Worm (Caenorhabditis elegans) whole organism, L1 larva: Measurements from ENCODE around the gene K06B4.4.

Experiments
- C34B4.2 ChIP-seq: sonication (generic microtip); optimal IDR thresholded peaks from 2 replicates; lab custom pipeline; 2017; ENCODE audit warnings: mild to moderate bottlenecking, missing genetic modification characterization, missing compliant biosample characterization
- F16B12.6 ChIP-seq: fragments of 150-350 bp; optimal IDR thresholded peaks from 2 replicates; lab custom pipeline; 2014; ENCODE audit warnings: missing biosample characterization, missing genetic modification characterization
- aha-1 ChIP-seq: fragments of 150-350 bp; optimal IDR thresholded peaks from 2 replicates; lab custom pipeline; 2014; ENCODE audit warnings: missing biosample characterization, missing genetic modification characterization
- blmp-1 ChIP-seq: fragments of 150-350 bp; optimal IDR thresholded peaks from 2 replicates; lab custom pipeline; 2014; ENCODE audit warnings: missing biosample characterization, missing genetic modification characterization
- ceh-63 ChIP-seq: fragments of 200-800 bp; sonication (Bioruptor generic); optimal IDR thresholded peaks from 2 replicates; lab custom pipeline; 2018; ENCODE audit warnings: mild to moderate bottlenecking, missing genetic modification characterization, missing compliant biosample characterization
- ceh-88 ChIP-seq: fragments of 200-800 bp; sonication (Bioruptor generic); IDR thresholded peaks from 2 replicates; pipeline ENCODE4 v1.3.6; 2022; ENCODE audit warnings: missing genetic modification characterization, missing compliant biosample characterization
- dsc-1 ChIP-seq: sonication (generic microtip); optimal IDR thresholded peaks from 2 replicates; lab custom pipeline; 2016; ENCODE audit warnings: mild to moderate bottlenecking, missing genetic modification characterization, missing compliant biosample characterization
- efl-1 ChIP-seq, 4 experiments: fragments of 150-350 bp; optimal IDR thresholded peaks in 3 of 4; peaks in 1 of 4; 1 replicate in 1 of 4; 2 replicates in 3 of 4; lab custom pipeline; 2014; ENCODE audit warnings: missing biosample characterization in 2 of 4, missing genetic modification characterization in 2 of 4, missing genetic modification reagents in 2 of 4
- elt-3 ChIP-seq, 6 experiments: fragments of 150-350 bp in 1 of 6; sonication (generic microtip); optimal IDR thresholded peaks; 2 replicates each; lab custom pipeline; 2017 to 2018; ENCODE audit warnings: missing biosample characterization in 6 of 6, missing genetic modification characterization in 6 of 6, inconsistent platforms in 1 of 6
- ets-5 ChIP-seq: fragments of 200-800 bp; sonication (Bioruptor generic); IDR thresholded peaks from 2 replicates; pipeline ENCODE4 v1.3.6; 2022; ENCODE audit warnings: missing genetic modification characterization, missing compliant biosample characterization
- fkh-10 ChIP-seq: sonication (generic microtip); optimal IDR thresholded peaks from 2 replicates; lab custom pipeline; 2017; ENCODE audit warnings: missing biosample characterization, missing genetic modification reagents, missing genetic modification characterization
- hpl-2 ChIP-seq: fragments of 150-350 bp; optimal IDR thresholded peaks from 2 replicates; lab custom pipeline; 2014; ENCODE audit warnings: missing biosample characterization, missing genetic modification reagents, missing genetic modification characterization
- irx-1 ChIP-seq: sonication (generic microtip); optimal IDR thresholded peaks from 2 replicates; lab custom pipeline; 2016; ENCODE audit warnings: missing genetic modification characterization, missing compliant biosample characterization
- lin-13 ChIP-seq: fragments of 150-350 bp; optimal IDR thresholded peaks from 2 replicates; lab custom pipeline; 2014; ENCODE audit warnings: missing biosample characterization, missing genetic modification reagents, missing genetic modification characterization
- lin-35 ChIP-seq, 2 experiments: fragments of 150-350 bp; optimal IDR thresholded peaks; 2 replicates each; lab custom pipeline; 2014; ENCODE audit warnings: missing biosample characterization in 2 of 2, missing genetic modification characterization in 2 of 2, missing genetic modification reagents in 2 of 2
- lir-3 ChIP-seq: sonication (generic microtip); optimal IDR thresholded peaks from 2 replicates; lab custom pipeline; 2016; ENCODE audit warnings: mild to moderate bottlenecking, missing genetic modification characterization, moderate library complexity, missing compliant biosample characterization; ENCODE audit not compliant: poor library complexity
- mef-2 ChIP-seq: fragments of 150-350 bp; optimal IDR thresholded peaks from 2 replicates; lab custom pipeline; 2014; ENCODE audit warnings: missing biosample characterization, missing genetic modification characterization
- mep-1 ChIP-seq: fragments of 150-350 bp; optimal IDR thresholded peaks from 2 replicates; lab custom pipeline; 2014; ENCODE audit warnings: missing biosample characterization, missing genetic modification characterization
- nhr-11 ChIP-seq: fragments of 150-350 bp; optimal IDR thresholded peaks from 2 replicates; lab custom pipeline; 2014; ENCODE audit warnings: missing biosample characterization, missing genetic modification characterization
- nhr-12 ChIP-seq: sonication (generic microtip); optimal IDR thresholded peaks from 2 replicates; lab custom pipeline; 2017; ENCODE audit warnings: missing biosample characterization, missing genetic modification characterization
- nhr-20 ChIP-seq: sonication (generic microtip); optimal IDR thresholded peaks from 2 replicates; lab custom pipeline; 2016; ENCODE audit warnings: mild to moderate bottlenecking, missing genetic modification characterization, missing compliant biosample characterization
- nhr-47 ChIP-seq: sonication (generic microtip); optimal IDR thresholded peaks from 2 replicates; lab custom pipeline; 2016; ENCODE audit warnings: mild to moderate bottlenecking, missing genetic modification characterization, moderate library complexity, missing compliant biosample characterization
- nhr-71 ChIP-seq: sonication (generic microtip); optimal IDR thresholded peaks from 2 replicates; lab custom pipeline; 2016; ENCODE audit warnings: mild to moderate bottlenecking, missing genetic modification characterization, moderate library complexity, missing compliant biosample characterization
- nhr-76 ChIP-seq: sonication (generic microtip); optimal IDR thresholded peaks from 2 replicates; lab custom pipeline; 2017; ENCODE audit warnings: missing biosample characterization, missing genetic modification characterization
- nhr-84 ChIP-seq: sonication (generic microtip); optimal IDR thresholded peaks from 2 replicates; lab custom pipeline; 2017; ENCODE audit warnings: missing biosample characterization, missing genetic modification characterization
- nhr-90 ChIP-seq: sonication (generic microtip); optimal IDR thresholded peaks from 2 replicates; lab custom pipeline; 2016; ENCODE audit warnings: mild to moderate bottlenecking, missing genetic modification characterization, missing compliant biosample characterization; ENCODE audit not compliant: poor library complexity
- pag-3 ChIP-seq: sonication (generic microtip); optimal IDR thresholded peaks from 2 replicates; lab custom pipeline; 2017; ENCODE audit warnings: missing genetic modification characterization, mild to moderate bottlenecking, missing compliant biosample characterization, antibody characterized with exemption, borderline replicate concordance; ENCODE audit not compliant: insufficient read depth
- pqm-1 ChIP-seq: sonication (generic microtip); optimal IDR thresholded peaks from 3 replicates; lab custom pipeline; 2017; ENCODE audit warnings: missing biosample characterization, missing genetic modification characterization
- sptf-1 ChIP-seq: fragments of 150-350 bp; optimal IDR thresholded peaks from 2 replicates; lab custom pipeline; 2014; ENCODE audit warnings: missing biosample characterization, missing genetic modification characterization
- swsn-7 ChIP-seq: sonication (generic microtip); optimal IDR thresholded peaks from 2 replicates; lab custom pipeline; 2016; ENCODE audit warnings: missing genetic modification characterization, missing compliant biosample characterization
- unc-130 ChIP-seq: fragments of 150-350 bp; optimal IDR thresholded peaks from 2 replicates; lab custom pipeline; 2017; ENCODE audit warnings: missing biosample characterization, missing genetic modification characterization, inconsistent platforms
- unc-62 ChIP-seq: fragments of 150-350 bp; optimal IDR thresholded peaks from 2 replicates; lab custom pipeline; 2014; ENCODE audit warnings: missing biosample characterization, missing genetic modification reagents, missing genetic modification characterization
- unc-86 ChIP-seq: sonication (generic microtip); optimal IDR thresholded peaks from 2 replicates; lab custom pipeline; 2016; ENCODE audit warnings: missing genetic modification characterization, missing compliant biosample characterization
- unc-98 ChIP-seq: fragments of 200-800 bp; sonication (Bioruptor generic); IDR thresholded peaks from 2 replicates; pipeline ENCODE4 v1.3.6; 2022; ENCODE audit warnings: missing genetic modification characterization, missing compliant biosample characterization
- xbp-1 ChIP-seq: sonication (generic microtip); optimal IDR thresholded peaks from 2 replicates; lab custom pipeline; 2016; ENCODE audit warnings: missing genetic modification characterization, missing compliant biosample characterization
- zag-1 ChIP-seq: fragments of 150-350 bp; optimal IDR thresholded peaks from 2 replicates; lab custom pipeline; 2014; ENCODE audit warnings: missing biosample characterization, missing genetic modification characterization
- ztf-4 ChIP-seq: fragments of 150-350 bp; optimal IDR thresholded peaks from 2 replicates; lab custom pipeline; 2014; ENCODE audit warnings: missing biosample characterization, missing genetic modification characterization

K06B4.4 gene

ce11 chrV:15668870-15669269 is at the start of gene K06B4.4:
TSS of gene K06B4.4 (plus strand) at chrV:15669170.
- TF ChIP-seq nhr-71 (tag; lab: Kevin White, UChicago) (no peak), sptf-1 (tag; lab: Kevin White, UChicago) (no peak)

DNA sequence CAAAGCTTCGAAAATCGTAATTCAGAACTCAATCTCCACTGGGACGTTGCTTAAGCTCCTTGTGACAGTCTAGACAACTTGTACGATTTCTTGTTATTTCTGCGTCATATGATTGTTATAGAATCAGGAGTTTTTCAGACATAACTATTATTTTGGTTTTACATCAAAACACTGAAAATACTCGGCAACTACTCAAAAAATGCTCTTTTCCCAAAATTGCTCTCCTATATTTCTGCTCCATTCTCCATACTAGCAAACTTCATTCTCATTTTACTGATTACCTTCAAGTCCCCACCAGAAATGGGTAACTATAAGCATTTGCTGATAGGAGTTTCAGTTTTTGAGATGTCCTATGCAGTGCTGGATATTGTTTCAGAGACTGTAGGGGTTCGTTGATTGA is 47.5 kb upstream of the K06B4.4 start, which contains the start of gene C55A1.1:
C55A1.1 (plus strand) TSS at position 301 of the 400 bp plus-strand sequence.
- TF ChIP-seq mef-2 (tag; lab: Kevin White, UChicago) (no peak), zag-1 (no peak), nhr-47 (tag; lab: Kevin White, UChicago) (no peak), ztf-4 (tag; lab: Kevin White, UChicago) (no peak), unc-86 (tag; lab: Kevin White, UChicago) (no peak), blmp-1 (tag; lab: Kevin White, UChicago) (no peak), elt-3 (tag; optimal IDR thresholded peaks at IDR 0.05; lab: Kevin White, UChicago) (no peak), lir-3 (tag; lab: Kevin White, UChicago) (no peak), lin-35 (GFP tag; optimal IDR thresholded peaks at IDR 0.05; lab: Kevin White, UChicago) (no peak), pag-3 (tag; lab: Kevin White, UChicago) (no peak), C34B4.2 (tag; lab: Kevin White, UChicago) (no peak), nhr-12 (no peak), swsn-7 (tag; lab: Kevin White, UChicago) (no peak), nhr-84 (tag; lab: Kevin White, UChicago) (no peak), nhr-90 (no peak), efl-1 (optimal IDR thresholded peaks at IDR 0.05; lab: Kevin White, UChicago) (no peak), efl-1 (GFP tag; optimal IDR thresholded peaks at IDR 0.05 in 1 of 2; lab: Kevin White, UChicago) (no peak), xbp-1 (tag; lab: Kevin White, UChicago) (no peak), lin-13 (GFP tag; lab: Kevin White, UChicago) (no peak), pqm-1 (tag; lab: Kevin White, UChicago) (no peak), fkh-10 (GFP tag; lab: Kevin White, UChicago) (no peak)
- TF ChIP-seq, all 84 proteins: peak for 0

DNA sequence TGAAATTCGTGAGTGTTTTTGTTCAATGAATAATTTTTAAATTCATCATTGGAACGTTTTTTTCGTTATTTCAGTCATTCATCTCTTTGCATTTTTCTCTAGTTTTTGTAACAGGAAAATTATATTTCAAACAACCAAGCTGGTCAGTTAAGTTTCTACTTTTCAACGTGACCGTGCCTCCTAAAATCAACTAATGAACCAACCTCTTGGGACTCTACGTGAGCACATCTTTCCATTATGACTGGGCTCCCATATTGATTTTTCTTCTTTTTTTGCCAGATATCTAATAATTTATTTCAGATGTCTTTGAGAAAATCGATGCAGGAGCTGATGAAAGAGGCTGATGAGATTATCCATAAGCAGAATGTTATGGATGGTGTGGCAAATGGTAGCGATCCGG is 43.4 kb upstream of the K06B4.4 start, which contains the start of gene C55A1.11:
C55A1.11 (plus strand) TSS at position 301 of the 400 bp plus-strand sequence.
- TF ChIP-seq unc-62 (GFP tag; lab: Kevin White, UChicago): no peak
- TF ChIP-seq efl-1 (optimal IDR thresholded peaks at IDR 0.05; lab: Kevin White, UChicago): no peak
- TF ChIP-seq efl-1 (GFP tag; optimal IDR thresholded peaks at IDR 0.05 in 1 of 2; lab: Kevin White, UChicago): peak in 1 of 2 experiments; percentile 32

DNA sequence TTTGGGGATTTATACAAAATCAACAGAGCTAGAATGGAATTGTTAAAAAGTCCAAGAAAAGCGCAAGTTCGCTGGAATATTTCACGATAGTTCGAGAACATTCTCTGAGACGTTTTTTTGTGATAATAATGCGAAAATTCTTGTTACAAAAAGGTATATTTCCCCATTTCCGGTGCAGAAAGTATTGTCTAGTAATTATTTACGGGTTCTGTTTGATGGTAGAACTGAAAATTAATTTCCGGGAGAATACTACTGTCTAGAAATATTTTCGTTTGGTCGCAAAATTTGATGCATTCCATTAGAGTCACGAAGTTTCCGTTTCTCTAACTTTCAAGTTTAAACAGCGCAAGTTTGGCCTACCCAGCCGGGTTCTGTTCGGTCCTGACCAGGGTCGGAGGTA is 39.4 kb upstream of the K06B4.4 start, which contains the start of gene str-248:
str-248 (minus strand) TSS at position 101 of the 400 bp plus-strand sequence.
- TF ChIP-seq dsc-1: no peak
- no peak for TF ChIP-seq irx-1 (tag; lab: Kevin White, UChicago)
- TF ChIP-seq pag-3 (tag; lab: Kevin White, UChicago): no peak
- no peak for TF ChIP-seq ets-5
- TF ChIP-seq nhr-76 (tag; lab: Kevin White, UChicago): no peak
- no peak for TF ChIP-seq unc-86 (tag; lab: Kevin White, UChicago)
- no peak for TF ChIP-seq nhr-20 (tag; lab: Kevin White, UChicago)
- no peak for TF ChIP-seq unc-130 (tag; lab: Kevin White, UChicago)

ce11 chrV:15638853-15639252 is 30.1 kb upstream of the K06B4.4 start, which contains the start of gene srz-44:
TSS of gene srz-44 (minus strand) at chrV:15638953.
- TF ChIP-seq mep-1 (tag; lab: Kevin White, UChicago) (no peak), F16B12.6 (tag; lab: Kevin White, UChicago) (no peak), unc-62 (GFP tag; lab: Kevin White, UChicago) (no peak), unc-98 (GFP tag; lab: Robert Waterston, UW) (no peak), hpl-2 (GFP tag; lab: Kevin White, UChicago) (no peak), ceh-63 (GFP tag; lab: Kevin White, UChicago) (no peak), aha-1 (no peak), lin-13 (GFP tag; lab: Kevin White, UChicago) (no peak), lir-3 (tag; lab: Kevin White, UChicago) (no peak), efl-1 (optimal IDR thresholded peaks at IDR 0.05; lab: Kevin White, UChicago) (no peak), efl-1 (GFP tag; optimal IDR thresholded peaks at IDR 0.05 in 1 of 2; lab: Kevin White, UChicago) (no peak), nhr-11 (tag; lab: Kevin White, UChicago) (no peak), ceh-88 (no peak)
